Worm (Caenorhabditis elegans) whole organism, L2 larva: Measurements from ENCODE around the gene bath-15.
A peak's percentile ranks its signal among the peaks of the same experiment; 100 is the strongest.

Experiments used
- C34F6.9 ChIP-seq: fragments of 150-350 bp; optimal IDR thresholded peaks from 2 replicates; lab custom pipeline; 2014; ENCODE audit warnings: missing biosample characterization, missing genetic modification characterization
- F13H6.1 ChIP-seq: sonication (generic microtip); optimal IDR thresholded peaks from 2 replicates; lab custom pipeline; 2016; ENCODE audit warnings: missing genetic modification characterization, missing compliant biosample characterization
- R02D3.7 ChIP-seq: fragments of 150-350 bp; optimal IDR thresholded peaks from 2 replicates; lab custom pipeline; 2014; ENCODE audit warnings: missing biosample characterization, missing genetic modification characterization
- Y55F3AM.14 ChIP-seq: fragments of 200-800 bp; sonication (Bioruptor generic); optimal IDR thresholded peaks from 2 replicates; lab custom pipeline; 2018; ENCODE audit warnings: mild to moderate bottlenecking, missing genetic modification characterization, missing compliant biosample characterization
- ZK546.5 ChIP-seq: sonication (generic microtip); optimal IDR thresholded peaks from 2 replicates; lab custom pipeline; 2017; ENCODE audit warnings: missing biosample characterization, missing genetic modification characterization
- alr-1 ChIP-seq: fragments of 150-350 bp; optimal IDR thresholded peaks from 2 replicates; lab custom pipeline; 2014; ENCODE audit warnings: missing biosample characterization, missing genetic modification characterization
- aly-2 ChIP-seq: fragments of 150-350 bp; optimal IDR thresholded peaks from 2 replicates; lab custom pipeline; 2014; ENCODE audit warnings: missing biosample characterization, missing genetic modification characterization
- ama-1 ChIP-seq: fragments of 150-350 bp; optimal IDR thresholded peaks from 2 replicates; lab custom pipeline; 2018; ENCODE audit warnings: inconsistent platforms
- blmp-1 ChIP-seq: sonication (generic microtip); optimal IDR thresholded peaks from 2 replicates; lab custom pipeline; 2017; ENCODE audit warnings: missing genetic modification characterization, mild to moderate bottlenecking, missing compliant biosample characterization, antibody characterized with exemption, moderate library complexity; ENCODE audit not compliant: insufficient read depth
- ceh-16 ChIP-seq: fragments of 150-350 bp; optimal IDR thresholded peaks from 2 replicates; lab custom pipeline; 2014; ENCODE audit warnings: missing biosample characterization, missing genetic modification characterization
- ceh-82 ChIP-seq: fragments of 150-350 bp; optimal IDR thresholded peaks from 2 replicates; lab custom pipeline; 2014; ENCODE audit warnings: missing biosample characterization, missing genetic modification characterization
- crh-2 ChIP-seq: sonication (generic microtip); optimal IDR thresholded peaks from 2 replicates; lab custom pipeline; 2017; ENCODE audit warnings: missing biosample characterization, missing genetic modification characterization
- dmd-4 ChIP-seq: sonication (generic microtip); optimal IDR thresholded peaks from 2 replicates; lab custom pipeline; 2017; ENCODE audit warnings: missing biosample characterization, missing genetic modification characterization
- egl-27 ChIP-seq: sonication (generic microtip); optimal IDR thresholded peaks from 3 replicates; lab custom pipeline; 2017; ENCODE audit warnings: missing biosample characterization, missing genetic modification reagents, missing genetic modification characterization
- elt-1 ChIP-seq: fragments of 150-350 bp; optimal IDR thresholded peaks from 2 replicates; lab custom pipeline; 2014; ENCODE audit warnings: missing biosample characterization, missing genetic modification characterization
- elt-3 ChIP-seq: sonication (generic microtip); optimal IDR thresholded peaks from 2 replicates; lab custom pipeline; 2017; ENCODE audit warnings: missing biosample characterization, missing genetic modification characterization
- fos-1 ChIP-seq: fragments of 150-350 bp; optimal IDR thresholded peaks from 2 replicates; lab custom pipeline; 2014; ENCODE audit warnings: missing biosample characterization, missing genetic modification characterization
- gmeb-1 ChIP-seq: fragments of 150-350 bp; optimal IDR thresholded peaks from 2 replicates; lab custom pipeline; 2014; ENCODE audit warnings: missing biosample characterization, missing genetic modification characterization
- lin-11 ChIP-seq: fragments of 150-350 bp; sonication (generic microtip); optimal IDR thresholded peaks from 2 replicates; lab custom pipeline; 2014; ENCODE audit warnings: missing biosample characterization, missing genetic modification characterization, inconsistent platforms, mixed read lengths
- lin-13 ChIP-seq: fragments of 150-350 bp; optimal IDR thresholded peaks from 2 replicates; lab custom pipeline; 2014; ENCODE audit warnings: missing biosample characterization, missing genetic modification reagents, missing genetic modification characterization
- lin-39 ChIP-seq: fragments of 150-350 bp; optimal IDR thresholded peaks from 2 replicates; lab custom pipeline; 2014; ENCODE audit warnings: missing biosample characterization, missing genetic modification reagents, missing genetic modification characterization
- lsy-2 ChIP-seq, 2 experiments: fragments of 150-350 bp in 1 of 2; sonication (generic microtip) in 1 of 2; optimal IDR thresholded peaks; 2 replicates each; lab custom pipeline; 2014 to 2017; ENCODE audit warnings: missing biosample characterization in 2 of 2, missing genetic modification characterization in 2 of 2
- mab-5 ChIP-seq: fragments of 150-350 bp; optimal IDR thresholded peaks from 2 replicates; lab custom pipeline; 2014; ENCODE audit warnings: missing biosample characterization, missing genetic modification characterization
- mbf-1 ChIP-seq: sonication (generic microtip); optimal IDR thresholded peaks from 2 replicates; lab custom pipeline; 2017; ENCODE audit warnings: missing biosample characterization, missing genetic modification characterization
- mdl-1 ChIP-seq, 2 experiments: fragments of 150-350 bp in 1 of 2; sonication (generic microtip) in 1 of 2; optimal IDR thresholded peaks; 2 replicates each; lab custom pipeline; 2017; ENCODE audit warnings: missing biosample characterization in 2 of 2, missing genetic modification characterization in 2 of 2
- nhr-10 ChIP-seq: sonication (generic microtip); optimal IDR thresholded peaks from 2 replicates; lab custom pipeline; 2017; ENCODE audit warnings: missing biosample characterization, missing genetic modification characterization
- nhr-11 ChIP-seq: fragments of 150-350 bp; optimal IDR thresholded peaks from 2 replicates; lab custom pipeline; 2014; ENCODE audit warnings: missing biosample characterization, missing genetic modification characterization
- nhr-12 ChIP-seq: fragments of 150-350 bp; optimal IDR thresholded peaks from 2 replicates; lab custom pipeline; 2014; ENCODE audit warnings: missing biosample characterization, missing genetic modification characterization
- nhr-129 ChIP-seq: fragments of 150-350 bp; optimal IDR thresholded peaks from 2 replicates; lab custom pipeline; 2014; ENCODE audit warnings: missing biosample characterization, missing genetic modification characterization
- nhr-21 ChIP-seq: fragments of 150-350 bp; optimal IDR thresholded peaks from 2 replicates; lab custom pipeline; 2014; ENCODE audit warnings: missing biosample characterization, missing genetic modification characterization
- nhr-23 ChIP-seq: fragments of 150-350 bp; optimal IDR thresholded peaks from 2 replicates; lab custom pipeline; 2014; ENCODE audit warnings: missing biosample characterization, missing genetic modification reagents, missing genetic modification characterization
- nhr-237 ChIP-seq: fragments of 150-350 bp; optimal IDR thresholded peaks from 2 replicates; lab custom pipeline; 2014; ENCODE audit warnings: missing biosample characterization, missing genetic modification characterization
- nhr-25 ChIP-seq: fragments of 150-350 bp; sonication (generic microtip); optimal IDR thresholded peaks from 3 replicates; lab custom pipeline; 2014; ENCODE audit warnings: missing biosample characterization, missing genetic modification characterization
- nhr-6 ChIP-seq: fragments of 150-350 bp; optimal IDR thresholded peaks from 2 replicates; lab custom pipeline; 2014; ENCODE audit warnings: missing biosample characterization, missing genetic modification characterization
- nhr-77 ChIP-seq: fragments of 150-350 bp; optimal IDR thresholded peaks from 2 replicates; lab custom pipeline; 2014; ENCODE audit warnings: missing biosample characterization, missing genetic modification characterization
- peb-1 ChIP-seq: fragments of 150-350 bp; optimal IDR thresholded peaks from 2 replicates; lab custom pipeline; 2014; ENCODE audit warnings: missing biosample characterization, missing genetic modification characterization
- sem-4 ChIP-seq: fragments of 150-350 bp; optimal IDR thresholded peaks from 2 replicates; lab custom pipeline; 2014; ENCODE audit warnings: missing biosample characterization, missing genetic modification reagents, missing genetic modification characterization
- skn-1 ChIP-seq: sonication (generic microtip); optimal IDR thresholded peaks from 2 replicates; lab custom pipeline; 2017; ENCODE audit warnings: missing biosample characterization, missing genetic modification characterization
- sma-3 ChIP-seq: sonication (generic microtip); optimal IDR thresholded peaks from 2 replicates; lab custom pipeline; 2016; ENCODE audit warnings: missing genetic modification reagents, missing genetic modification characterization, missing compliant biosample characterization
- sma-9 ChIP-seq, 2 experiments: fragments of 150-350 bp in 1 of 2; sonication (generic microtip) in 1 of 2; optimal IDR thresholded peaks; 2 replicates each; lab custom pipeline; 2014 to 2016; ENCODE audit warnings: missing genetic modification characterization in 2 of 2, mild to moderate bottlenecking in 1 of 2, missing biosample characterization in 1 of 2, missing compliant biosample characterization in 1 of 2, missing genetic modification reagents in 1 of 2, moderate library complexity in 1 of 2
- snpc-4 ChIP-seq: fragments of 150-350 bp; optimal IDR thresholded peaks from 2 replicates; lab custom pipeline; 2014; ENCODE audit warnings: missing biosample characterization, missing genetic modification characterization
- unc-39 ChIP-seq: fragments of 150-350 bp; optimal IDR thresholded peaks from 2 replicates; lab custom pipeline; 2014; ENCODE audit warnings: missing biosample characterization, missing genetic modification characterization
- unc-55 ChIP-seq: fragments of 150-350 bp; sonication (generic microtip); optimal IDR thresholded peaks from 3 replicates; lab custom pipeline; 2014; ENCODE audit warnings: missing biosample characterization, missing genetic modification reagents, missing genetic modification characterization
- unc-62 ChIP-seq: fragments of 150-350 bp; optimal IDR thresholded peaks from 2 replicates; lab custom pipeline; 2014; ENCODE audit warnings: missing biosample characterization, missing genetic modification reagents, missing genetic modification characterization
- zag-1 ChIP-seq: fragments of 150-350 bp; optimal IDR thresholded peaks from 2 replicates; lab custom pipeline; 2014; ENCODE audit warnings: missing biosample characterization, missing genetic modification characterization
- ztf-1 ChIP-seq: fragments of 200-800 bp; sonication (Bioruptor generic); conservative IDR thresholded peaks from 2 replicates; pipeline ENCODE4 v1.3.6; 2022; ENCODE audit warnings: missing genetic modification characterization, missing compliant biosample characterization
- ztf-11 ChIP-seq: sonication (generic microtip); optimal IDR thresholded peaks from 2 replicates; lab custom pipeline; 2017; ENCODE audit warnings: missing biosample characterization, missing genetic modification characterization
- ztf-4 ChIP-seq: fragments of 150-350 bp; optimal IDR thresholded peaks from 2 replicates; lab custom pipeline; 2014; ENCODE audit warnings: missing biosample characterization, missing genetic modification characterization

The bath-15 gene

ce11 chrIII:7767415-7767814, 8.4 kb downstream of the bath-15 start, which contains the start of gene ZK686.5:
TSS of gene ZK686.5 (minus strand) at chrIII:7767515.
- no peak for TF ChIP-seq fos-1 (tag; lab: Kevin White, UChicago)
- TF ChIP-seq sem-4 (tag; lab: Kevin White, UChicago), result no peak
- TF ChIP-seq Y55F3AM.14, result no peak
- TF ChIP-seq ztf-1 (GFP tag; lab: Robert Waterston, UW), result no peak
- no peak for TF ChIP-seq alr-1 (tag; lab: Kevin White, UChicago)
- no peak for TF ChIP-seq peb-1 (tag; lab: Kevin White, UChicago)
- TF ChIP-seq unc-55, result no peak
- no peak for TF ChIP-seq unc-39 (tag; lab: Kevin White, UChicago)
- no peak for TF ChIP-seq unc-62
- TF ChIP-seq nhr-25 (tag; lab: Kevin White, UChicago), result no peak
- no peak for TF ChIP-seq ZK546.5 (tag; lab: Kevin White, UChicago)
- no peak for TF ChIP-seq nhr-237 (tag; lab: Kevin White, UChicago)
- no peak for TF ChIP-seq nhr-12 (tag; lab: Kevin White, UChicago)
- no peak for TF ChIP-seq lin-13
- no peak for TF ChIP-seq ama-1 (lab: Kevin White, UChicago)
- TF ChIP-seq egl-27 (tag; lab: Kevin White, UChicago), result no peak
- TF ChIP-seq skn-1 (tag; lab: Kevin White, UChicago), result no peak
- no peak for TF ChIP-seq sma-3

ce11 chrIII:7765974-7766373, 9.9 kb downstream of the bath-15 start, which contains the start of gene ZK686.2:
TSS of gene ZK686.2 (minus strand) at chrIII:7766052.
- TF ChIP-seq nhr-77 (tag; lab: Kevin White, UChicago), result no peak
- no peak for TF ChIP-seq sma-9 (GFP tag; optimal IDR thresholded peaks at IDR 0.05; lab: Kevin White, UChicago)
- no peak for TF ChIP-seq sma-9 (tag; optimal IDR thresholded peaks at IDR 0.05; lab: Kevin White, UChicago)
- no peak for TF ChIP-seq ztf-4 (tag; lab: Kevin White, UChicago)
- no peak for TF ChIP-seq nhr-23 (tag; lab: Kevin White, UChicago)
- no peak for TF ChIP-seq lin-11 (tag; lab: Kevin White, UChicago)
- no peak for TF ChIP-seq fos-1 (tag; lab: Kevin White, UChicago)
- peak; percentile 60 for TF ChIP-seq unc-55
- TF ChIP-seq gmeb-1 (tag; lab: Kevin White, UChicago), result peak; percentile 47
- no peak for TF ChIP-seq nhr-11 (tag; lab: Kevin White, UChicago)
- TF ChIP-seq skn-1 (tag; lab: Kevin White, UChicago), result no peak
- TF ChIP-seq nhr-10 (tag; lab: Kevin White, UChicago), result no peak
- TF ChIP-seq mab-5 (tag; lab: Kevin White, UChicago), result peak; percentile 46
- TF ChIP-seq elt-1 (tag; lab: Kevin White, UChicago), result no peak
- TF ChIP-seq sma-3, result no peak
- no peak for TF ChIP-seq dmd-4 (tag; lab: Kevin White, UChicago)
- TF ChIP-seq nhr-6 (tag; lab: Kevin White, UChicago), result no peak
- TF ChIP-seq C34F6.9 (tag; lab: Kevin White, UChicago), result peak; percentile 38
- TF ChIP-seq lin-13, result peak; percentile 37
- TF ChIP-seq ceh-82 (tag; lab: Kevin White, UChicago), result no peak
- no peak for TF ChIP-seq snpc-4 (tag; lab: Kevin White, UChicago)
- no peak for TF ChIP-seq unc-62
- no peak for TF ChIP-seq blmp-1
- no peak for TF ChIP-seq nhr-129 (tag; lab: Kevin White, UChicago)
- TF ChIP-seq ceh-16, result no peak
- TF ChIP-seq Y55F3AM.14, result no peak
- no peak for TF ChIP-seq ama-1 (lab: Kevin White, UChicago)
- TF ChIP-seq zag-1, result no peak
- no peak for TF ChIP-seq elt-3 (tag; lab: Kevin White, UChicago)
- peak; percentile 33 for TF ChIP-seq crh-2
- TF ChIP-seq mdl-1 (tag; optimal IDR thresholded peaks at IDR 0.05; lab: Kevin White, UChicago), result no peak
- TF ChIP-seq mbf-1 (tag; lab: Kevin White, UChicago), result no peak
- TF ChIP-seq unc-39 (tag; lab: Kevin White, UChicago), result no peak
- no peak for TF ChIP-seq nhr-21 (tag; lab: Kevin White, UChicago)
- no peak for TF ChIP-seq nhr-25 (tag; lab: Kevin White, UChicago)
- no peak for TF ChIP-seq sem-4 (tag; lab: Kevin White, UChicago)
- TF ChIP-seq egl-27 (tag; lab: Kevin White, UChicago), result no peak
- TF ChIP-seq R02D3.7, result peak; percentile 71
- TF ChIP-seq ztf-1 (GFP tag; lab: Robert Waterston, UW), result no peak
- TF ChIP-seq lin-39 (tag; lab: Kevin White, UChicago), result no peak
- no peak for TF ChIP-seq ztf-11 (tag; lab: Kevin White, UChicago)
- no peak for TF ChIP-seq alr-1 (tag; lab: Kevin White, UChicago)
- peak; percentile 3 to 81 for TF ChIP-seq lsy-2 (tag; optimal IDR thresholded peaks at IDR 0.05; lab: Kevin White, UChicago)
- no peak for TF ChIP-seq nhr-12 (tag; lab: Kevin White, UChicago)
- no peak for TF ChIP-seq ZK546.5 (tag; lab: Kevin White, UChicago)
- no peak for TF ChIP-seq aly-2 (tag; lab: Kevin White, UChicago)
- no peak for TF ChIP-seq nhr-237 (tag; lab: Kevin White, UChicago)
- TF ChIP-seq F13H6.1 (tag; lab: Kevin White, UChicago), result no peak
- TF ChIP-seq peb-1 (tag; lab: Kevin White, UChicago), result no peak
- TF ChIP-seq, all 48 proteins: peak for 8
